Worm (Caenorhabditis elegans) whole organism, L1 larva: ENCODE data around the gene C02F5.3.

Experiments used
- C34B4.2 ChIP-seq: sonication (generic microtip); optimal IDR thresholded peaks from 2 replicates; lab custom pipeline; 2017; ENCODE audit warnings: mild to moderate bottlenecking, missing genetic modification characterization, missing compliant biosample characterization
- F16B12.6 ChIP-seq: fragments of 150-350 bp; optimal IDR thresholded peaks from 2 replicates; lab custom pipeline; 2014; ENCODE audit warnings: missing biosample characterization, missing genetic modification characterization
- aly-2 ChIP-seq: fragments of 150-350 bp; optimal IDR thresholded peaks from 2 replicates; lab custom pipeline; 2014; ENCODE audit warnings: missing biosample characterization, missing genetic modification characterization
- ceh-8 ChIP-seq: fragments of 200-800 bp; sonication (Bioruptor generic); optimal IDR thresholded peaks from 2 replicates; lab custom pipeline; 2018; ENCODE audit warnings: mild to moderate bottlenecking, missing genetic modification characterization, moderate library complexity, missing compliant biosample characterization
- ceh-82 ChIP-seq, 3 experiments: fragments of 150-350 bp in 1 of 3; sonication (generic microtip) in 2 of 3; optimal IDR thresholded peaks; 2 replicates each; lab custom pipeline; 2014 to 2017; ENCODE audit warnings: missing biosample characterization in 3 of 3, missing genetic modification characterization in 3 of 3
- ceh-88 ChIP-seq: fragments of 200-800 bp; sonication (Bioruptor generic); IDR thresholded peaks from 2 replicates; pipeline ENCODE4 v1.3.6; 2022; ENCODE audit warnings: missing genetic modification characterization, missing compliant biosample characterization
- ceh-90 ChIP-seq: sonication (generic microtip); optimal IDR thresholded peaks from 2 replicates; lab custom pipeline; 2016; ENCODE audit warnings: missing genetic modification characterization, missing compliant biosample characterization
- dsc-1 ChIP-seq: sonication (generic microtip); optimal IDR thresholded peaks from 2 replicates; lab custom pipeline; 2016; ENCODE audit warnings: mild to moderate bottlenecking, missing genetic modification characterization, missing compliant biosample characterization
- egl-13 ChIP-seq: sonication (generic microtip); optimal IDR thresholded peaks from 2 replicates; lab custom pipeline; 2016; ENCODE audit warnings: missing genotype, missing genetic modification reagents, missing genetic modification characterization, missing compliant biosample characterization
- egl-27 ChIP-seq, 2 experiments: fragments of 150-350 bp in 1 of 2; sonication (generic microtip); optimal IDR thresholded peaks; 3 replicates each; lab custom pipeline; 2017 to 2018; ENCODE audit warnings: missing biosample characterization in 2 of 2, missing genetic modification characterization in 2 of 2, missing genetic modification reagents in 2 of 2
- elt-2 ChIP-seq: sonication (generic microtip); optimal IDR thresholded peaks from 2 replicates; lab custom pipeline; 2016; ENCODE audit warnings: missing genetic modification characterization, mild to moderate bottlenecking, inconsistent platforms, missing compliant biosample characterization, missing genetic modification reagents
- fkh-10 ChIP-seq: sonication (generic microtip); optimal IDR thresholded peaks from 2 replicates; lab custom pipeline; 2017; ENCODE audit warnings: missing biosample characterization, missing genetic modification reagents, missing genetic modification characterization
- fos-1 ChIP-seq: fragments of 150-350 bp; optimal IDR thresholded peaks from 2 replicates; lab custom pipeline; 2014; ENCODE audit warnings: missing biosample characterization, missing genetic modification characterization
- grh-1 ChIP-seq: fragments of 200-800 bp; sonication (Bioruptor generic); IDR thresholded peaks from 2 replicates; pipeline ENCODE4 v1.3.6; 2022; ENCODE audit warnings: missing genetic modification reagents, missing genetic modification characterization, missing compliant biosample characterization
- hlh-17 ChIP-seq: fragments of 200-800 bp; sonication (Bioruptor generic); optimal IDR thresholded peaks from 2 replicates; lab custom pipeline; 2018; ENCODE audit warnings: missing genetic modification characterization, mild to moderate bottlenecking, missing compliant biosample characterization, moderate library complexity, borderline replicate concordance
- irx-1 ChIP-seq: sonication (generic microtip); optimal IDR thresholded peaks from 2 replicates; lab custom pipeline; 2016; ENCODE audit warnings: missing genetic modification characterization, missing compliant biosample characterization
- lin-14 ChIP-seq: fragments of 200-800 bp; sonication (Bioruptor generic); optimal IDR thresholded peaks from 2 replicates; lab custom pipeline; 2018; ENCODE audit warnings: mild to moderate bottlenecking, missing genetic modification characterization, moderate library complexity, missing compliant biosample characterization
- lin-35 ChIP-seq, 2 experiments: fragments of 150-350 bp; optimal IDR thresholded peaks; 2 replicates each; lab custom pipeline; 2014; ENCODE audit warnings: missing biosample characterization in 2 of 2, missing genetic modification characterization in 2 of 2, missing genetic modification reagents in 2 of 2
- lin-39 ChIP-seq: fragments of 150-350 bp; optimal IDR thresholded peaks from 2 replicates; lab custom pipeline; 2014; ENCODE audit warnings: missing biosample characterization, missing genetic modification reagents, missing genetic modification characterization
- mep-1 ChIP-seq: fragments of 150-350 bp; optimal IDR thresholded peaks from 2 replicates; lab custom pipeline; 2014; ENCODE audit warnings: missing biosample characterization, missing genetic modification characterization
- nhr-11 ChIP-seq: fragments of 150-350 bp; optimal IDR thresholded peaks from 2 replicates; lab custom pipeline; 2014; ENCODE audit warnings: missing biosample characterization, missing genetic modification characterization
- nhr-28 ChIP-seq: fragments of 150-350 bp; optimal IDR thresholded peaks from 2 replicates; lab custom pipeline; 2014; ENCODE audit warnings: missing biosample characterization, missing genetic modification characterization
- nhr-47 ChIP-seq: sonication (generic microtip); optimal IDR thresholded peaks from 2 replicates; lab custom pipeline; 2016; ENCODE audit warnings: mild to moderate bottlenecking, missing genetic modification characterization, moderate library complexity, missing compliant biosample characterization
- nhr-71 ChIP-seq: sonication (generic microtip); optimal IDR thresholded peaks from 2 replicates; lab custom pipeline; 2016; ENCODE audit warnings: mild to moderate bottlenecking, missing genetic modification characterization, moderate library complexity, missing compliant biosample characterization
- nhr-76 ChIP-seq: sonication (generic microtip); optimal IDR thresholded peaks from 2 replicates; lab custom pipeline; 2017; ENCODE audit warnings: missing biosample characterization, missing genetic modification characterization
- nhr-77 ChIP-seq: fragments of 150-350 bp; optimal IDR thresholded peaks from 2 replicates; lab custom pipeline; 2014; ENCODE audit warnings: missing biosample characterization, missing genetic modification characterization
- nhr-85 ChIP-seq: sonication (generic microtip); peaks from one replicate; lab custom pipeline; 2016; ENCODE audit warnings: missing genetic modification characterization, inconsistent platforms, missing compliant biosample characterization
- pag-3 ChIP-seq: sonication (generic microtip); optimal IDR thresholded peaks from 2 replicates; lab custom pipeline; 2017; ENCODE audit warnings: missing genetic modification characterization, mild to moderate bottlenecking, missing compliant biosample characterization, antibody characterized with exemption, borderline replicate concordance; ENCODE audit not compliant: insufficient read depth
- pqm-1 ChIP-seq: sonication (generic microtip); optimal IDR thresholded peaks from 3 replicates; lab custom pipeline; 2017; ENCODE audit warnings: missing biosample characterization, missing genetic modification characterization
- rnt-1 ChIP-seq: sonication (generic microtip); optimal IDR thresholded peaks from 2 replicates; lab custom pipeline; 2016; ENCODE audit warnings: mild to moderate bottlenecking, missing genetic modification characterization, moderate library complexity, missing compliant biosample characterization
- skn-1 ChIP-seq: fragments of 150-350 bp; optimal IDR thresholded peaks from 2 replicates; lab custom pipeline; 2014; ENCODE audit warnings: missing biosample characterization, missing genetic modification characterization
- snu-23 ChIP-seq: sonication (generic microtip); optimal IDR thresholded peaks from 2 replicates; lab custom pipeline; 2016; ENCODE audit warnings: missing genetic modification characterization, missing compliant biosample characterization
- sox-4 ChIP-seq: sonication (generic microtip); optimal IDR thresholded peaks from 2 replicates; lab custom pipeline; 2016; ENCODE audit warnings: missing genetic modification characterization, missing compliant biosample characterization
- tbx-2 ChIP-seq: sonication (generic microtip); optimal IDR thresholded peaks from 2 replicates; lab custom pipeline; 2016; ENCODE audit warnings: missing genetic modification characterization, missing compliant biosample characterization
- unc-130 ChIP-seq: fragments of 150-350 bp; optimal IDR thresholded peaks from 2 replicates; lab custom pipeline; 2017; ENCODE audit warnings: missing biosample characterization, missing genetic modification characterization, inconsistent platforms
- unc-62 ChIP-seq: fragments of 150-350 bp; optimal IDR thresholded peaks from 2 replicates; lab custom pipeline; 2014; ENCODE audit warnings: missing biosample characterization, missing genetic modification reagents, missing genetic modification characterization
- unc-86 ChIP-seq: sonication (generic microtip); optimal IDR thresholded peaks from 2 replicates; lab custom pipeline; 2016; ENCODE audit warnings: missing genetic modification characterization, missing compliant biosample characterization
- unc-98 ChIP-seq: fragments of 200-800 bp; sonication (Bioruptor generic); IDR thresholded peaks from 2 replicates; pipeline ENCODE4 v1.3.6; 2022; ENCODE audit warnings: missing genetic modification characterization, missing compliant biosample characterization
- xbp-1 ChIP-seq: sonication (generic microtip); optimal IDR thresholded peaks from 2 replicates; lab custom pipeline; 2016; ENCODE audit warnings: missing genetic modification characterization, missing compliant biosample characterization
- zag-1 ChIP-seq: fragments of 150-350 bp; optimal IDR thresholded peaks from 2 replicates; lab custom pipeline; 2014; ENCODE audit warnings: missing biosample characterization, missing genetic modification characterization
- zip-4 ChIP-seq: fragments of 200-800 bp; sonication (Bioruptor generic); optimal IDR thresholded peaks from 2 replicates; lab custom pipeline; 2018; ENCODE audit warnings: mild to moderate bottlenecking, missing genetic modification characterization, moderate library complexity, missing compliant biosample characterization
- ztf-11 ChIP-seq, 2 experiments: sonication (generic microtip); optimal IDR thresholded peaks; 2 replicates each; lab custom pipeline; 2016 to 2017; ENCODE audit warnings: missing genetic modification characterization in 2 of 2, missing biosample characterization in 1 of 2, missing compliant biosample characterization in 1 of 2
- ztf-4 ChIP-seq: fragments of 150-350 bp; optimal IDR thresholded peaks from 2 replicates; lab custom pipeline; 2014; ENCODE audit warnings: missing biosample characterization, missing genetic modification characterization

The C02F5.3 gene

DNA sequence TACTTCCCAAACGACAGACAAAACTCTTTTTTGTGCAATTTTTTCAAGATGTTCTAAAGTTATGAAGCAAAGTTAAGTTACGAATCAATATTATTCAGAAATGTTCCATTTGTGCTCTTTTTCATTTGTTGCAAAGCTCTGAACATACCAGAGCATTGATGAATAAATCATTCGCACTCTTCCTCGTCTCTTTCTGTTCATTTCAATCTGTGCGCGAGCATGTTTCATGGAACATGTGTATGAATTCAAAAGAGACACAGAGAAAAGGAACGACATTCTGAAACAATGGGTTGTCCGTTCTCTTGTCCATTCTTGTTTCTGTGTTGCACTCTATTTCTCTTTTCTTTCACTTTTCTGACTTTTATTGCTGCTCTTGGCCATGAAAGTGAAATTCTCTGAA is 34.7 kb downstream of the C02F5.3 start:
- TF ChIP-seq ceh-82 (tag; optimal IDR thresholded peaks at IDR 0.05; lab: Kevin White, UChicago) (no peak), pqm-1 (tag; lab: Kevin White, UChicago) (no peak), unc-130 (tag; lab: Kevin White, UChicago) (no peak), lin-39 (tag; lab: Kevin White, UChicago) (no peak), hlh-17 (GFP tag; lab: Kevin White, UChicago) (no peak), nhr-47 (no peak), nhr-11 (tag; lab: Kevin White, UChicago) (no peak), egl-27 (tag; optimal IDR thresholded peaks at IDR 0.05; lab: Kevin White, UChicago) (no peak), fkh-10 (GFP tag; lab: Kevin White, UChicago) (no peak), skn-1 (no peak), snu-23 (GFP tag; lab: Kevin White, UChicago) (no peak)
- TF ChIP-seq, all 84 proteins: peak for 0

DNA sequence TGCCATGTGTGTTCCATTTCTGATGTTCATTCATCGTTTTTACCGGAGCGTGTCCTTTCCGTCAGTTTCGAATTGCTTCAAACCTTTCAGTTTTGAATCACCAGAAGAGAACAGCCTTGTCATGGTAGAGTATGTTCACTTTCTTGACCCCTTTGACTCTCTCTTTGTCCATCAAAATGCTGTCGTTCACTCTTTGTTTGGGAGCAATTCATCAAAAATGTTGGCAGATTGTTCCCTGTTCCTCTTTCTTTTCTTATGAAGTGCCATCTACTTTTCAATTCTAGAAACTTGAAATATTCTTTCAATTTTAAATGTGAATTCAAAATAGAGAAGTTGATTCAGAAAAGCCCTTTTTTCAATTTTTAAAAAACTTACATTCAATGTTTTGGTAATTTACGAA is 35.6 kb downstream of the C02F5.3 start:
- no peak for TF ChIP-seq ceh-90 (tag; lab: Kevin White, UChicago)

DNA sequence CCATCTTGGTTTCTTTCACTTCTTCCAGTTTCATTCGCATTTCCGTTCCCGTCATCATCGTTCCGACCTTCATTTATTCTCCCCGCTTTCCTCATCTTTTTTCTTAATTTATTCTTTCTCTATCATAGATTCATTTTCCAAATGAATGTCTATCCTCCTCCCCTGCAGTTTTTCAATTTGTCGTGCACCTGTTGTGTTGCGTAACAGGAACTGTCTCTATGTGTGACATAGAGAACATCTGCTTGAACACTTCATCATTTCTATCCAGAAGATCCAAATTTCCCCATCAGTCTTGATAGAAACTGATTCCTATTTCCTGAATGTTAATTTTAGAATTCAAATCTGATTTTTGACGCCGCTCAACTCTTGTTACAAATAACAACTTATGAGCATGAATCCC is 37.8 kb downstream of the C02F5.3 start:
- TF ChIP-seq egl-27 (tag; optimal IDR thresholded peaks at IDR 0.05; lab: Kevin White, UChicago) (no peak), aly-2 (no peak), tbx-2 (tag; lab: Kevin White, UChicago) (peak; percentile 47), nhr-85 (peak; percentile 54), ztf-11 (tag; optimal IDR thresholded peaks at IDR 0.05; lab: Kevin White, UChicago) (peak in 1 of 2 experiments; percentile 69), unc-86 (tag; lab: Kevin White, UChicago) (peak; percentile 3), xbp-1 (no peak), elt-2 (tag; lab: Kevin White, UChicago) (no peak)

DNA sequence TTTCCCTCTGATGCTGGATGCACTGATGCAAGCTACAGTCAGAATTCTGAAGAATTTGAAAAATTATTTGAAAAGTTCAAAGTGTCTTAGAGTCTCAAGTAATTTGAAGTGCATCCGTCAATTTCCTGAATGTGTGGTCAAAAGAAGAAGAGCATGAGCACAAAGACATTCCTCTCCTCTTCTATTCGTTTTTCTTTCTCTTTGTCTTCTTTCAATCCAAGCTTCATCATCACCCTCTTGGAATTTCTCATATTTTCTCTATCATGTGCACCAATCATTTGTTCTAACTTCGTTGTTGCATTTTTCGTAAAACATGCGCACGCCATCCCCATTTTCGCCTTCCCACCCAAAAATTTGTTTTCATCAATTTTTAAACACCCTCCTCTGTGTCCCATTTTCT is 40.3 kb downstream of the C02F5.3 start:
- TF ChIP-seq nhr-71, result no peak
- peak; percentile 62 for TF ChIP-seq fkh-10 (GFP tag; lab: Kevin White, UChicago)
- TF ChIP-seq nhr-28 (tag; lab: Kevin White, UChicago), result no peak
- no peak for TF ChIP-seq zip-4 (GFP tag; lab: Kevin White, UChicago)
- TF ChIP-seq nhr-47, result no peak
- TF ChIP-seq aly-2, result no peak
- no peak for TF ChIP-seq lin-35 (GFP tag; optimal IDR thresholded peaks at IDR 0.05; lab: Kevin White, UChicago)
- TF ChIP-seq fos-1 (tag; lab: Kevin White, UChicago), result no peak
- peak; percentile 19 for TF ChIP-seq lin-14 (GFP tag; lab: Kevin White, UChicago)
- no peak for TF ChIP-seq rnt-1 (tag; lab: Kevin White, UChicago)
- TF ChIP-seq egl-13 (tag; lab: Kevin White, UChicago), result no peak
- no peak for TF ChIP-seq ceh-88 (GFP tag; lab: Robert Waterston, UW)
- no peak for TF ChIP-seq zag-1 (tag; lab: Kevin White, UChicago)
- no peak for TF ChIP-seq ceh-82 (tag; optimal IDR thresholded peaks at IDR 0.05; lab: Kevin White, UChicago)
- no peak for TF ChIP-seq unc-98 (GFP tag; lab: Robert Waterston, UW)
- TF ChIP-seq C34B4.2 (tag; lab: Kevin White, UChicago), result no peak
- TF ChIP-seq, all 84 proteins: peak for 2

DNA sequence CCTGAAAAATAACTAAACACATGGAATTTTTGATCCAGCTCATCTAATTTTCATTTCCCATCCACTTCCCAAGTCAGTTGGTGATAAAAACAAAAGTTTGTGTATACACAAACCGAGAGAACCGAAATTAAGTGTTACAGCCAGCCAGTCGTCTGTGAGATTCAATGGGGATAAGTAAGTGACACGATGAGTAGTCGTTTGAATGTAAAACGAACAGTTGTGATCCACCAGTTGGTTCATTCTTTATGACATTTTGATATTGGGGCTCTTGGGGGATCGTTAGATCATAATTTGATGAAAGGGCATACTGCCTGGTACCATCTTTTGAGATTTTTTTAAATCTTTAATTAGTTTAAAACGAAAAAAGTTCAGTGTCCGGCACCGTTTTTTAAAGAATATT is 41.1 kb downstream of the C02F5.3 start:
- TF ChIP-seq hlh-17 (GFP tag; lab: Kevin White, UChicago) (no peak), xbp-1 (no peak), irx-1 (tag; lab: Kevin White, UChicago) (no peak)

DNA sequence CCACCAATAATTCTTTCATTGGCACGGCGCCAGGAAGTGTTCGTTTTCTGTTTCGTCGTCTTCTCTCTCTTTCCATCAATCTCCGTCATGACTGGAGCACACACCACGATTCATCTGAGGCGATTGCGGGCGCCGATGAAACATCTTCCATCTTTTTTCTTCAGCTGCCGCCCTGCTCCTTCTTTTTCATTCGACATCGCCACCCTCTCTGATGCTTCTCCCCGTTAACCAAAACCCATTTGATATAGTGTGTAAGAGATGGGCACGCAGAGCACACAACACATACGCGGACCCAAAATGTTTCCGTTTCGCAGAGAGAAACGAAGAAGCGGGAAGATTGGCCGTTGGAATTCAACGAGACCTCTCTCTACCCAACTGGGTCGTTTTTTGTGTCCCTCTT is 41.8 kb downstream of the C02F5.3 start:
- TF ChIP-seq sox-4 (no peak), dsc-1 (tag; lab: Kevin White, UChicago) (peak; percentile 55), F16B12.6 (tag; lab: Kevin White, UChicago) (no peak), elt-2 (tag; lab: Kevin White, UChicago) (no peak), nhr-85 (no peak), unc-62 (GFP tag; lab: Kevin White, UChicago) (no peak), nhr-76 (tag; lab: Kevin White, UChicago) (no peak), unc-98 (GFP tag; lab: Robert Waterston, UW) (no peak), ceh-8 (GFP tag; lab: Kevin White, UChicago) (no peak), nhr-11 (tag; lab: Kevin White, UChicago) (no peak), grh-1 (GFP tag; lab: Robert Waterston, UW) (no peak), mep-1 (peak; percentile 40), nhr-77 (tag; lab: Kevin White, UChicago) (no peak), ztf-4 (tag; lab: Kevin White, UChicago) (no peak), pag-3 (tag; lab: Kevin White, UChicago) (peak; percentile 23), ceh-82 (tag; optimal IDR thresholded peaks at IDR 0.05; lab: Kevin White, UChicago) (peak in 1 of 3 experiments; percentile 21)
